Worm (Caenorhabditis elegans) whole organism, mixed stage, embryonic: ENCODE data around the gene zim-1.

ENCODE experiments used
- bed-3 ChIP-seq: fragments of 200-800 bp; sonication (Bioruptor generic); optimal IDR thresholded peaks from 3 replicates; lab custom pipeline; 2018; ENCODE audit warnings: mild to moderate bottlenecking, missing genetic modification characterization, moderate library complexity, missing compliant biosample characterization
- elt-1 ChIP-seq: sonication (generic microtip); optimal IDR thresholded peaks from 2 replicates; lab custom pipeline; 2017; ENCODE audit warnings: missing genetic modification characterization, mild to moderate bottlenecking, missing compliant biosample characterization, antibody characterized with exemption, moderate library complexity, borderline replicate concordance; ENCODE audit not compliant: insufficient read depth
- lsy-2 ChIP-seq: fragments of 150-350 bp; optimal IDR thresholded peaks from 2 replicates; lab custom pipeline; 2014; ENCODE audit warnings: missing biosample characterization, missing genetic modification characterization
- mep-1 ChIP-seq: fragments of 150-350 bp; optimal IDR thresholded peaks from 2 replicates; lab custom pipeline; 2017; ENCODE audit warnings: missing biosample characterization, missing genetic modification reagents, missing genetic modification characterization, inconsistent platforms
- nhr-2 ChIP-seq: fragments of 150-350 bp; optimal IDR thresholded peaks from 2 replicates; lab custom pipeline; 2014; ENCODE audit warnings: missing biosample characterization, missing genetic modification characterization
- nhr-28 ChIP-seq: fragments of 150-350 bp; optimal IDR thresholded peaks from 2 replicates; lab custom pipeline; 2014; ENCODE audit warnings: missing biosample characterization, missing genetic modification characterization
- nhr-76 ChIP-seq: sonication (generic microtip); optimal IDR thresholded peaks from 2 replicates; lab custom pipeline; 2017; ENCODE audit warnings: missing biosample characterization, missing genetic modification characterization
- snpc-4 ChIP-seq: fragments of 150-350 bp; optimal IDR thresholded peaks from 2 replicates; lab custom pipeline; 2014; ENCODE audit warnings: missing biosample characterization, missing genetic modification characterization
- unc-120 ChIP-seq: sonication (generic microtip); optimal IDR thresholded peaks from 2 replicates; lab custom pipeline; 2017; ENCODE audit warnings: missing genetic modification characterization, missing compliant biosample characterization; ENCODE audit not compliant: poor library complexity, severe bottlenecking
- unc-39 ChIP-seq: fragments of 150-350 bp; optimal IDR thresholded peaks from 2 replicates; lab custom pipeline; 2014; ENCODE audit warnings: missing biosample characterization, missing genetic modification characterization
- unc-62 ChIP-seq: fragments of 150-350 bp; optimal IDR thresholded peaks from 2 replicates; lab custom pipeline; 2014; ENCODE audit warnings: missing biosample characterization, missing genetic modification reagents, missing genetic modification characterization

DNA sequence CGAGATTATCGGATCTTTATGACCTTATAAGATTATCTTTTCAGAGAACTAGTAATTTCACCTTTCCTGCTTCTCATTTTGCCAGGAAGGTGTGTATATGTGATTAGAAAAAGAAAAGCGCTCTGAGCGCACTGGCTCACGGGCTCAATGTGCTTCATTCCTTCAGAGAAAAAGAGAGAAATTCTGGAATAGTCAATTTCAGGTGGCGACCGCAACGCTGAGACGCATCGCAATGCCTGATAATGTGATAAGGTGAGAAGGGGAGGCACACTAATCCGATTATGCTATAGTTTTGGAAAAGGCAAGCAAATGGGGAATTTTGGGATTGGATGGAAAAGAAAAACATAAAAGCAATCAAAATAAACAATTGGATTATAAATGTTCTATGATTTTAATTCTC is 40.9 kb upstream of the zim-1 start:
- no peak for TF ChIP-seq nhr-28 (tag; lab: Kevin White, UChicago)
- no peak for TF ChIP-seq bed-3 (GFP tag; lab: Kevin White, UChicago)
- no peak for TF ChIP-seq elt-1 (tag; lab: Kevin White, UChicago)
- no peak for TF ChIP-seq snpc-4 (tag; lab: Kevin White, UChicago)
- TF ChIP-seq mep-1 (tag; lab: Kevin White, UChicago): no peak
- TF ChIP-seq unc-62 (GFP tag; lab: Kevin White, UChicago): no peak
- no peak for TF ChIP-seq nhr-2 (tag; lab: Kevin White, UChicago)
- no peak for TF ChIP-seq lsy-2 (tag; lab: Kevin White, UChicago)
- no peak for TF ChIP-seq unc-120 (tag; lab: Kevin White, UChicago)
- no peak for TF ChIP-seq unc-39 (tag; lab: Kevin White, UChicago)
- TF ChIP-seq nhr-76 (tag; lab: Kevin White, UChicago): no peak
